Worm (Caenorhabditis elegans) whole organism, late embryonic: ENCODE measurements around the gene ZC204.14.

Source experiments
- C08G9.2 ChIP-seq: sonication (generic microtip); optimal IDR thresholded peaks from 2 replicates; lab custom pipeline; 2016; ENCODE audit warnings: mild to moderate bottlenecking, missing genetic modification characterization, moderate library complexity, missing compliant biosample characterization
- F13H6.1 ChIP-seq: sonication (generic microtip); optimal IDR thresholded peaks from 2 replicates; lab custom pipeline; 2016; ENCODE audit warnings: missing genetic modification characterization, missing compliant biosample characterization
- K02D7.2 ChIP-seq: sonication (generic microtip); optimal IDR thresholded peaks from 2 replicates; lab custom pipeline; 2017; ENCODE audit warnings: mild to moderate bottlenecking, missing genetic modification characterization, missing compliant biosample characterization
- T23F11.4 ChIP-seq: fragments of 200-800 bp; sonication (Bioruptor generic); optimal IDR thresholded peaks from 2 replicates; lab custom pipeline; 2018; ENCODE audit warnings: mild to moderate bottlenecking, missing genetic modification characterization, missing compliant biosample characterization
- Y22D7AL.16 ChIP-seq: sonication (generic microtip); optimal IDR thresholded peaks from 2 replicates; lab custom pipeline; 2016; ENCODE audit warnings: missing genetic modification characterization, missing compliant biosample characterization
- ahr-1 ChIP-seq: sonication (generic microtip); optimal IDR thresholded peaks from 2 replicates; lab custom pipeline; 2016; ENCODE audit warnings: missing genetic modification characterization, missing compliant biosample characterization
- ama-1 ChIP-seq: fragments of 150-350 bp; optimal IDR thresholded peaks from 2 replicates; lab custom pipeline; 2014
- ceh-14 ChIP-seq: sonication (generic microtip); optimal IDR thresholded peaks from 2 replicates; lab custom pipeline; 2016; ENCODE audit warnings: missing genotype, missing genetic modification characterization, missing compliant biosample characterization
- ceh-18 ChIP-seq: sonication (generic microtip); optimal IDR thresholded peaks from 2 replicates; lab custom pipeline; 2016; ENCODE audit warnings: missing genetic modification characterization, missing compliant biosample characterization
- ceh-19 ChIP-seq: fragments of 200-800 bp; sonication (Bioruptor generic); optimal IDR thresholded peaks from 2 replicates; lab custom pipeline; 2018; ENCODE audit warnings: mild to moderate bottlenecking, missing genetic modification characterization, missing compliant biosample characterization
- ceh-30 ChIP-seq: fragments of 150-350 bp; optimal IDR thresholded peaks from 2 replicates; lab custom pipeline; 2014; ENCODE audit warnings: missing biosample characterization, missing genetic modification characterization
- ceh-34 ChIP-seq: sonication (generic microtip); optimal IDR thresholded peaks from 2 replicates; lab custom pipeline; 2016; ENCODE audit warnings: mild to moderate bottlenecking, missing genetic modification characterization, missing compliant biosample characterization
- ceh-48 ChIP-seq: sonication (generic microtip); optimal IDR thresholded peaks from 2 replicates; lab custom pipeline; 2016; ENCODE audit warnings: missing genetic modification characterization, inconsistent platforms, missing compliant biosample characterization
- che-1 ChIP-seq: sonication (generic microtip); optimal IDR thresholded peaks from 2 replicates; lab custom pipeline; 2016; ENCODE audit warnings: mild to moderate bottlenecking, missing genetic modification characterization, missing compliant biosample characterization
- dmd-4 ChIP-seq: sonication (generic microtip); optimal IDR thresholded peaks from 2 replicates; lab custom pipeline; 2016; ENCODE audit warnings: borderline replicate concordance, missing genetic modification characterization, missing compliant biosample characterization
- dve-1 ChIP-seq: sonication (generic microtip); optimal IDR thresholded peaks from 2 replicates; lab custom pipeline; 2017; ENCODE audit warnings: antibody characterized with exemption, mild to moderate bottlenecking, missing genetic modification characterization, missing compliant biosample characterization
- elt-2 ChIP-seq: sonication (generic microtip); optimal IDR thresholded peaks from 2 replicates; lab custom pipeline; 2016; ENCODE audit warnings: missing genetic modification reagents, missing genetic modification characterization, missing compliant biosample characterization
- fax-1 ChIP-seq: sonication (generic microtip); optimal IDR thresholded peaks from 2 replicates; lab custom pipeline; 2016; ENCODE audit warnings: missing genotype, missing genetic modification characterization, missing compliant biosample characterization
- fkh-10 ChIP-seq: fragments of 150-350 bp; optimal IDR thresholded peaks from 2 replicates; lab custom pipeline; 2014; ENCODE audit warnings: missing biosample characterization, missing genetic modification reagents, missing genetic modification characterization
- gmeb-2 ChIP-seq: sonication (generic microtip); optimal IDR thresholded peaks from 2 replicates; lab custom pipeline; 2016; ENCODE audit warnings: missing genetic modification characterization, inconsistent platforms, missing compliant biosample characterization
- hlh-13 ChIP-seq: fragments of 200-800 bp; sonication (Bioruptor generic); optimal IDR thresholded peaks from 2 replicates; lab custom pipeline; 2018; ENCODE audit warnings: mild to moderate bottlenecking, missing genetic modification characterization, missing compliant biosample characterization
- hlh-30 ChIP-seq: sonication (generic microtip); optimal IDR thresholded peaks from 2 replicates; lab custom pipeline; 2017; ENCODE audit warnings: antibody characterized with exemption, missing genetic modification characterization, missing compliant biosample characterization; ENCODE audit not compliant: insufficient read depth
- lim-6 ChIP-seq: sonication (generic microtip); optimal IDR thresholded peaks from 2 replicates; lab custom pipeline; 2016; ENCODE audit warnings: missing genetic modification characterization, missing compliant biosample characterization
- madf-2 ChIP-seq: sonication (generic microtip); optimal IDR thresholded peaks from 2 replicates; lab custom pipeline; 2017; ENCODE audit warnings: missing genetic modification characterization, missing compliant biosample characterization
- mec-3 ChIP-seq: sonication (generic microtip); optimal IDR thresholded peaks from 2 replicates; lab custom pipeline; 2016; ENCODE audit warnings: borderline replicate concordance, missing genetic modification characterization, missing compliant biosample characterization
- nfya-1 ChIP-seq: sonication (generic microtip); optimal IDR thresholded peaks from 2 replicates; lab custom pipeline; 2017; ENCODE audit warnings: missing genetic modification characterization, mild to moderate bottlenecking, missing compliant biosample characterization, antibody characterized with exemption, moderate library complexity
- nhr-232 ChIP-seq: sonication (generic microtip); optimal IDR thresholded peaks from 2 replicates; lab custom pipeline; 2016; ENCODE audit warnings: missing genetic modification characterization, missing compliant biosample characterization
- npax-4 ChIP-seq: sonication (generic microtip); optimal IDR thresholded peaks from 2 replicates; lab custom pipeline; 2016; ENCODE audit warnings: missing genetic modification characterization, missing compliant biosample characterization
- odd-2 ChIP-seq: sonication (generic microtip); optimal IDR thresholded peaks from 2 replicates; lab custom pipeline; 2017; ENCODE audit warnings: antibody characterized with exemption, mild to moderate bottlenecking, missing genetic modification characterization, missing compliant biosample characterization
- pag-3 ChIP-seq: sonication (generic microtip); optimal IDR thresholded peaks from 2 replicates; lab custom pipeline; 2016; ENCODE audit warnings: missing compliant biosample characterization, missing genetic modification characterization, borderline replicate concordance
- pha-4 ChIP-seq: fragments of 150-350 bp; optimal IDR thresholded peaks from 2 replicates; lab custom pipeline; 2018; ENCODE audit warnings: missing biosample characterization, missing genetic modification reagents, missing genetic modification characterization
- rnt-1 ChIP-seq: sonication (generic microtip); optimal IDR thresholded peaks from 2 replicates; lab custom pipeline; 2016; ENCODE audit warnings: missing genetic modification characterization, missing compliant biosample characterization
- sdc-2 ChIP-seq: sonication (generic microtip); optimal IDR thresholded peaks from 2 replicates; lab custom pipeline; 2016; ENCODE audit warnings: missing genotype, missing genetic modification characterization, missing compliant biosample characterization
- tbx-2 ChIP-seq: sonication (generic microtip); optimal IDR thresholded peaks from 2 replicates; lab custom pipeline; 2016; ENCODE audit warnings: missing genetic modification characterization, missing compliant biosample characterization
- unc-3 ChIP-seq, 2 experiments: fragments of 200-800 bp in 1 of 2; sonication (Bioruptor generic) in 1 of 2; sonication (generic microtip) in 1 of 2; conservative IDR thresholded peaks in 1 of 2; optimal IDR thresholded peaks in 1 of 2; 2 replicates each; pipeline versions ENCODE4 v1.3.6 to Lab custom; 2016 to 2022; ENCODE audit warnings: missing compliant biosample characterization in 2 of 2, missing genetic modification characterization in 2 of 2, missing genetic modification reagents in 1 of 2
- unc-42 ChIP-seq: sonication (generic microtip); optimal IDR thresholded peaks from 2 replicates; lab custom pipeline; 2016; ENCODE audit warnings: missing genotype, missing genetic modification characterization, missing compliant biosample characterization
- unc-55 ChIP-seq: sonication (generic microtip); optimal IDR thresholded peaks from 2 replicates; lab custom pipeline; 2017; ENCODE audit warnings: missing biosample characterization, missing genetic modification reagents, missing genetic modification characterization
- zip-5 ChIP-seq: sonication (generic microtip); optimal IDR thresholded peaks from 2 replicates; lab custom pipeline; 2016; ENCODE audit warnings: missing genetic modification characterization, missing compliant biosample characterization
- ztf-16 ChIP-seq: sonication (generic microtip); optimal IDR thresholded peaks from 2 replicates; lab custom pipeline; 2017; ENCODE audit warnings: missing genetic modification characterization, missing compliant biosample characterization

Gene ZC204.14

ce11 chrII:1654917-1655316 is 7.8 kb downstream of the ZC204.14 start, which contains the start of gene btb-12:
btb-12 (plus strand) TSS chrII:1655217.
- TF ChIP-seq hlh-13 (GFP tag; lab: Kevin White, UChicago) (no peak), odd-2 (tag; lab: Kevin White, UChicago) (no peak), tbx-2 (tag; lab: Kevin White, UChicago) (no peak), npax-4 (no peak), Y22D7AL.16 (tag; lab: Kevin White, UChicago) (no peak), nhr-232 (tag; lab: Kevin White, UChicago) (no peak)

ce11 chrII:1653397-1653796 is 9.4 kb downstream of the ZC204.14 start, which contains the start of gene fbxb-15:
fbxb-15 (minus strand) TSS chrII:1653497.
- TF ChIP-seq mec-3 (tag; lab: Kevin White, UChicago) = no peak
- no peak for TF ChIP-seq ceh-34
- TF ChIP-seq ztf-16 (tag; lab: Kevin White, UChicago) = no peak
- no peak for TF ChIP-seq gmeb-2 (tag; lab: Kevin White, UChicago)
- TF ChIP-seq nhr-232 (tag; lab: Kevin White, UChicago) = no peak
- TF ChIP-seq, all 69 proteins: peak for 0

ce11 chrII:1651804-1652203 is 10.9 kb downstream of the ZC204.14 start, which contains the start of gene fbxb-16:
fbxb-16 (minus strand) TSS chrII:1651904.
- TF ChIP-seq dve-1 (no peak), pha-4 (tag; lab: Kevin White, UChicago) (no peak), ceh-34 (no peak)
- TF ChIP-seq, all 69 proteins: peak for 0

- TF ChIP-seq fkh-10 = no peak
- TF ChIP-seq lim-6 = no peak
- TF ChIP-seq hlh-13 (GFP tag; lab: Kevin White, UChicago) = no peak
- no peak for TF ChIP-seq T23F11.4 (GFP tag; lab: Kevin White, UChicago)
- no peak for TF ChIP-seq odd-2 (tag; lab: Kevin White, UChicago)
- TF ChIP-seq ceh-34 = no peak
- no peak for TF ChIP-seq npax-4
- TF ChIP-seq zip-5 (tag; lab: Kevin White, UChicago) = no peak
- no peak for TF ChIP-seq rnt-1 (tag; lab: Kevin White, UChicago)
- no peak for TF ChIP-seq ceh-18
- TF ChIP-seq ceh-48 = no peak
- TF ChIP-seq unc-42 (tag; lab: Kevin White, UChicago) = no peak
- no peak for TF ChIP-seq sdc-2 (tag; lab: Kevin White, UChicago)
- TF ChIP-seq C08G9.2 = no peak
- no peak for TF ChIP-seq madf-2 (tag; lab: Kevin White, UChicago)
- TF ChIP-seq nfya-1 (tag; lab: Kevin White, UChicago) = no peak
- TF ChIP-seq hlh-30 (tag; lab: Kevin White, UChicago) = no peak
These were observed 12.2 kb downstream of the ZC204.14 start, which contains the start of gene fbxb-20 for ce11 chrII:1650502-1650901. fbxb-20 (minus strand) TSS chrII:1650602.

- TF ChIP-seq unc-55 (GFP tag; lab: Kevin White, UChicago) (no peak), ceh-14 (tag; lab: Kevin White, UChicago) (no peak), ceh-18 (no peak), che-1 (tag; lab: Kevin White, UChicago) (no peak), ceh-19 (GFP tag; lab: Kevin White, UChicago) (no peak), gmeb-2 (tag; lab: Kevin White, UChicago) (no peak)
These were observed 14.0 kb downstream of the ZC204.14 start, which contains the start of gene fbxb-21 for ce11 chrII:1648768-1649167. fbxb-21 (minus strand) TSS chrII:1648868.

- no peak for TF ChIP-seq fax-1 (tag; lab: Kevin White, UChicago)
- TF ChIP-seq pag-3 (tag; lab: Kevin White, UChicago) = no peak
- TF ChIP-seq elt-2 (tag; lab: Kevin White, UChicago) = no peak
- TF ChIP-seq zip-5 (tag; lab: Kevin White, UChicago) = no peak
- no peak for TF ChIP-seq F13H6.1
- TF ChIP-seq ama-1 (lab: Kevin White, UChicago) = no peak
- no peak for TF ChIP-seq dmd-4 (tag; lab: Kevin White, UChicago)
- no peak for TF ChIP-seq ahr-1 (tag; lab: Kevin White, UChicago)
- TF ChIP-seq dve-1 = no peak
- TF ChIP-seq ceh-30 (tag; lab: Kevin White, UChicago) = no peak
- TF ChIP-seq K02D7.2 (tag; lab: Kevin White, UChicago) = no peak
- TF ChIP-seq unc-42 (tag; lab: Kevin White, UChicago) = no peak
- no peak for TF ChIP-seq unc-3 (GFP tag; conservative IDR thresholded peaks at IDR 0.05; lab: Robert Waterston, UW)
- no peak for TF ChIP-seq unc-3 (tag; optimal IDR thresholded peaks at IDR 0.05; lab: Kevin White, UChicago)
- no peak for TF ChIP-seq ztf-16 (tag; lab: Kevin White, UChicago)
These were observed 16.6 kb downstream of the ZC204.14 start, which contains the start of gene ZC204.17 for ce11 chrII:1646199-1646598. ZC204.17 (minus strand) TSS chrII:1646299.
